Worm (Caenorhabditis elegans): ENCODE data around the gene C29F5.1.
A peak's percentile ranks its signal among the peaks of the same experiment; 100 is the strongest.

C29F5.1 gene

DNA sequence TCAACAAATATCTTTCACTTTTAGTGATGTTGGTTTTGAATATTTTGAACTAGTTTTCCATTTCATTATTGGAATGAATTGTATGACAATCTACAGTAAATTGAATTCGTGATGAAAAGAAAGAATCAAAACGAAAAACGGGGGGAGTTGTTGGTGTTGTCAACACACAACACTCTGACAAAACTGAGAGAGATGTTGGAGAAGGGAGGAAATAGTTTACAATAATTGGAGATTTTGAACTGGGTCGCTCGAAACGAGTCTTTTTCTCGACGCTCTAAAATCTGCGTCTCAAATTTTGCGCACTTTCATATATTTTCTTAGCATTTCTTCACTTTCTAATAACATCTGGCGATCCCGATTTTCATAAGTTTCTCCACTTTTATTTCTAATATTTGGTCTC lies 40.6 kb downstream of the C29F5.1 start, which contains the start of gene txt-18:
txt-18 (plus strand) TSS at position 180 of the 400 bp plus-strand sequence.
- TF ChIP-seq lin-13 (GFP tag; optimal IDR thresholded peaks at IDR 0.05) (no peak), ztf-4 (tag; optimal IDR thresholded peaks at IDR 0.05) (peak; percentile 6), ceh-16 (tag; optimal IDR thresholded peaks at IDR 0.05) (no peak), crh-2 (tag; optimal IDR thresholded peaks at IDR 0.05) (peak; percentile 9), snpc-4 (tag; optimal IDR thresholded peaks at IDR 0.05) (no peak), nhr-129 (tag; optimal IDR thresholded peaks at IDR 0.05) (peak; percentile 59), mbf-1 (tag; optimal IDR thresholded peaks at IDR 0.05) (no peak), F13H6.1 (tag; optimal IDR thresholded peaks at IDR 0.05) (peak; percentile 13), egl-27 (tag; optimal IDR thresholded peaks at IDR 0.05) (peak; percentile 17), nhr-10 (tag; optimal IDR thresholded peaks at IDR 0.05) (no peak), lsy-2 (tag; optimal IDR thresholded peaks at IDR 0.05) (peak in 1 of 2 experiments; percentile 34), alr-1 (tag; optimal IDR thresholded peaks at IDR 0.05) (no peak), C34F6.9 (tag; optimal IDR thresholded peaks at IDR 0.05) (peak; percentile 27), mdl-1 (tag; optimal IDR thresholded peaks at IDR 0.05) (no peak), sem-4 (tag; optimal IDR thresholded peaks at IDR 0.05) (no peak), ZK546.5 (tag; optimal IDR thresholded peaks at IDR 0.05) (no peak), lin-39 (tag; optimal IDR thresholded peaks at IDR 0.05) (no peak), nhr-21 (tag; optimal IDR thresholded peaks at IDR 0.05) (peak; percentile 39), zag-1 (tag; optimal IDR thresholded peaks at IDR 0.05) (no peak), nhr-77 (tag; optimal IDR thresholded peaks at IDR 0.05) (no peak), fos-1 (tag; optimal IDR thresholded peaks at IDR 0.05) (no peak), sma-9 (GFP tag; optimal IDR thresholded peaks at IDR 0.05) (peak; percentile 48), sma-9 (tag; optimal IDR thresholded peaks at IDR 0.05) (no peak), nhr-23 (tag; optimal IDR thresholded peaks at IDR 0.05) (no peak), nhr-12 (tag; optimal IDR thresholded peaks at IDR 0.05) (no peak), blmp-1 (tag; optimal IDR thresholded peaks at IDR 0.05; ENCODE audit: insufficient read depth) (peak; percentile 72), unc-55 (GFP tag; optimal IDR thresholded peaks at IDR 0.05) (peak; percentile 4), nhr-25 (tag; optimal IDR thresholded peaks at IDR 0.05) (peak; percentile 72), lin-11 (tag; optimal IDR thresholded peaks at IDR 0.05) (no peak)

DNA sequence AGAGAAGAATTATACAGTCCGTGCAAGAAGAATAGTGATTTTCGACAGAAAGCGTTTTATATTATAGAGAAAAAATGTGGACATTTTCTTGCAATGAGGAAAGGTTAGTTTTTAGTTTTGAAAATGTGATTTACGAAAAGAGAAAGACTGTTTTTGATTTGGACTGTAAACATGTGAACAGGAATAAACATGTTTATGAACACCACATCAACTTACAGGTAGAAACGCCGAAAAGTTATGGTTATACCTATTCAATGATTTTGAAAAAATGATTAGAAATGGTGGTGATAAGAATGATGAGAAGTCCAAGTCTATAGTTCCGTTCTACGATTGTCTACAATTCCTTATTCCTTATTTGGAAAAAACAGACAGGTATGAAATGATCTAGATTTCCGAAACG lies 41.2 kb downstream of the C29F5.1 start:
- TF ChIP-seq nhr-25 (tag; optimal IDR thresholded peaks at IDR 0.05) (no peak), aly-2 (tag; optimal IDR thresholded peaks at IDR 0.05) (no peak), nhr-77 (tag; optimal IDR thresholded peaks at IDR 0.05) (no peak), R02D3.7 (tag; optimal IDR thresholded peaks at IDR 0.05) (no peak), fos-1 (tag; optimal IDR thresholded peaks at IDR 0.05) (no peak), ZK546.5 (tag; optimal IDR thresholded peaks at IDR 0.05) (no peak), sma-9 (GFP tag; optimal IDR thresholded peaks at IDR 0.05) (no peak), sma-9 (tag; optimal IDR thresholded peaks at IDR 0.05) (no peak), mab-5 (tag; optimal IDR thresholded peaks at IDR 0.05) (no peak), Y55F3AM.14 (GFP tag; optimal IDR thresholded peaks at IDR 0.05) (no peak), unc-39 (tag; optimal IDR thresholded peaks at IDR 0.05) (no peak), C34F6.9 (tag; optimal IDR thresholded peaks at IDR 0.05) (no peak), mbf-1 (tag; optimal IDR thresholded peaks at IDR 0.05) (no peak), ama-1 (optimal IDR thresholded peaks at IDR 0.05) (no peak)

DNA sequence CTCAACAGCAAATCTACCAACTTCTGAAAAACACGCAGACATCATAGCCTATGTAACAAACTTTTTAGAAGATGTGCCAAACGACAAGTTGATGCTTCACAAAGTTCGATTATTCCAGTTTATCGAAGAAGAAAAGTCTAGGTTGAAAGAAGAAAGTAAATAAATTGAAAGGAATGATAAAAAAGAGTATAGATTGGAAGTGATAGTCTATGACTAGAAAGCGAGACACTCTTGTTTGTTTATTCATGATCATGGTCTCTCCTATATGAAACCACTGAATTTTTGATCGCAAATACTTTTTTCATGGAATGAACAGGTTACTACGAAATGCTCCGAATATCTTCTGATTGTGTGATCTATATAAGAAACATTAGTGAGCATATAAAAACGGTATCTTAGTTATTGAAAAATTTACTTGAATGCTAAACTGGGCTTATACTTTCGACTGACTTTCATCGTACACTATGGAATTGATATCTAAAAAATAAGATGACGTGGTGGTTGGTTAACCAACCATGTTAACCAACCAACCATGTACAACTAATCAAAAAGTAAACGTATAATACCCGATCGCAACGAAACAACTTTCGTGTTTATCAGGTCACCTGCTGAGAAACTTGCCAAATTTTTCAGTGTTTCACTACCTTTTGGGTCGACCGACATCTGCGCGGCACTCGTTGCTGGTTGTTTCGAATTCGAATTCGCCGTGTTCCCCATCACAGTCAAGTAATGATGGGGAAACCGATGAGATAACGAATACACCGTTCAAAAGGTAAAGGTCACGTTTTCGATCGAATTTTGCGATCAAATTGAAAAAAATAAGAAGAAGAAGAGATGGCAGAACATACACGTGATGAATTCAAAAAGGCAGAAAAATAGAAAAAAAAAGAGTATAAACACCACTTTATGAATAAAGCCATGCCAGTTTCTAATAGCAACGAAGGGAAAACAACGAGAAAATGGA lies 42.2 kb downstream of the C29F5.1 start, which contains the start of gene C32D5.8:
C32D5.8 (minus strand) TSS at position 770 of the 964 bp plus-strand sequence.
- TF ChIP-seq blmp-1 (tag; optimal IDR thresholded peaks at IDR 0.05; ENCODE audit: insufficient read depth) (peak; percentile 45), lin-13 (GFP tag; optimal IDR thresholded peaks at IDR 0.05) (no peak), nhr-21 (tag; optimal IDR thresholded peaks at IDR 0.05) (peak; percentile 51), C34F6.9 (tag; optimal IDR thresholded peaks at IDR 0.05) (no peak), Y55F3AM.14 (GFP tag; optimal IDR thresholded peaks at IDR 0.05) (no peak), ztf-11 (tag; optimal IDR thresholded peaks at IDR 0.05) (no peak), ztf-4 (tag; optimal IDR thresholded peaks at IDR 0.05) (peak; percentile 12), sma-3 (GFP tag; optimal IDR thresholded peaks at IDR 0.05) (peak; percentile 10), F13H6.1 (tag; optimal IDR thresholded peaks at IDR 0.05) (no peak), sma-9 (GFP tag; optimal IDR thresholded peaks at IDR 0.05) (peak; percentile 48), sma-9 (tag; optimal IDR thresholded peaks at IDR 0.05) (no peak), fos-1 (tag; optimal IDR thresholded peaks at IDR 0.05) (peak; percentile 23), crh-2 (tag; optimal IDR thresholded peaks at IDR 0.05) (peak; percentile 33), nhr-25 (tag; optimal IDR thresholded peaks at IDR 0.05) (peak; percentile 79), ama-1 (optimal IDR thresholded peaks at IDR 0.05) (peak; percentile 38), lsy-2 (tag; optimal IDR thresholded peaks at IDR 0.05) (peak in 1 of 2 experiments; percentile 4), ztf-1 (GFP tag; conservative IDR thresholded peaks at IDR 0.05) (no peak), gmeb-1 (tag; optimal IDR thresholded peaks at IDR 0.05) (no peak), unc-39 (tag; optimal IDR thresholded peaks at IDR 0.05) (no peak), ceh-16 (tag; optimal IDR thresholded peaks at IDR 0.05) (peak; percentile 57), skn-1 (tag; optimal IDR thresholded peaks at IDR 0.05) (no peak)

All from whole organism, L2 larva.